Worm (Caenorhabditis elegans) whole organism, midembryonic: ENCODE measurements around the gene ZK105.11.

Experiments used
- T22C8.4 ChIP-seq: fragments of 200-800 bp; sonication (Bioruptor generic); IDR thresholded peaks from 2 replicates; pipeline ENCODE4 v1.3.6; 2022; ENCODE audit warnings: missing genetic modification characterization, missing compliant biosample characterization
- cog-1 ChIP-seq: sonication (generic microtip); optimal IDR thresholded peaks from 2 replicates; lab custom pipeline; 2016; ENCODE audit warnings: missing genetic modification characterization, missing compliant biosample characterization
- med-1 ChIP-seq: sonication (generic microtip); optimal IDR thresholded peaks from 2 replicates; lab custom pipeline; 2017; ENCODE audit warnings: missing genetic modification characterization, mild to moderate bottlenecking, missing compliant biosample characterization, antibody characterized with exemption, missing genetic modification reagents; ENCODE audit not compliant: insufficient read depth
- ref-1 ChIP-seq: fragments of 200-800 bp; sonication (Bioruptor generic); conservative IDR thresholded peaks from 2 replicates; pipeline ENCODE4 v1.3.6; 2022; ENCODE audit warnings: missing genetic modification reagents, missing genetic modification characterization, missing compliant biosample characterization
- tab-1 ChIP-seq: fragments of 200-800 bp; sonication (Bioruptor generic); IDR thresholded peaks from 2 replicates; pipeline ENCODE4 v1.3.6; 2022; ENCODE audit warnings: missing genetic modification characterization, missing compliant biosample characterization
- ztf-23 ChIP-seq: fragments of 200-800 bp; sonication (Bioruptor generic); IDR thresholded peaks from 2 replicates; pipeline ENCODE4 v1.3.6; 2022; ENCODE audit warnings: missing genetic modification reagents, missing genetic modification characterization, missing compliant biosample characterization

DNA sequence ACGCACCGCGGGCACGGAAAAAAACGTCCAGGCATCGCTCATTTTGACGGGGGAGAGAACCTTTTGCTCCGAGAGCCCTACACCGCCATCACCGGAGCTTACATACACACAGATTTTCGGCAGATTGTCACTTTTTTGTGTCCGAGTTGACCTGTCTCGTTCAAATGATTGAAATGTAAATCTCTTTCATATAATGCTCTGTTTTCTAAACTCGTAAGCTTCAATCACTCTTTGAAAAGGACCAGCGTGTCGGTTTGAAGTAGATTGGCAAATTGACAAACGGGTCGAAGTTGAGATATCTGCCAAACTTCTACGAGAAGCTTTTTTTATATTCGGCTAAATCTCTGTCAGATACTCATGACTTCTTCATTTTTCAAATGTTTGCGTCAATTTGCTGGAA, 38.7 kb upstream of the ZK105.11 start:
- TF ChIP-seq T22C8.4 (GFP tag; lab: Robert Waterston, UW) (no peak), ztf-23 (GFP tag; lab: Robert Waterston, UW) (no peak), ref-1 (GFP tag; lab: Robert Waterston, UW) (no peak), med-1 (GFP tag; lab: Kevin White, UChicago) (no peak), tab-1 (no peak), cog-1 (tag; lab: Kevin White, UChicago) (no peak)
